Fruit fly (Drosophila melanogaster) whole organism, wandering third instar larva: Measurements from ENCODE around the gene CG4586.

ENCODE experiments used
- OdsH ChIP-seq: fragments of 200-800 bp; sonication (Bioruptor generic); optimal IDR thresholded peaks from 2 replicates; lab custom pipeline; 2016; ENCODE audit warnings: missing biosample characterization, mild to moderate bottlenecking, missing genetic modification characterization
- Rel ChIP-seq, 2 experiments: fragments of 200-800 bp; sonication (Bioruptor generic) in 1 of 2; optimal IDR thresholded peaks; 2 replicates in 1 of 2; 3 replicates in 1 of 2; lab custom pipeline; 2016 to 2019; ENCODE audit warnings: mild to moderate bottlenecking in 2 of 2, missing biosample characterization in 2 of 2, missing genetic modification characterization in 2 of 2, moderate library complexity in 1 of 2
- Vsx2 ChIP-seq: fragments of 200-300, 225-300 bp; sonication (Bioruptor generic); optimal IDR thresholded peaks from 2 replicates; lab custom pipeline; 2018; ENCODE audit warnings: missing biosample characterization, missing genetic modification characterization; ENCODE audit not compliant: partially characterized antibody
- dl ChIP-seq, 2 experiments: fragments of 175-275, 200-275 bp in 1 of 2; fragments of 200-275 bp in 1 of 2; sonication (Bioruptor generic); optimal IDR thresholded peaks; lab custom pipeline; 2018; ENCODE audit warnings: mild to moderate bottlenecking in 2 of 2, missing biosample characterization in 2 of 2, missing genetic modification characterization in 2 of 2, moderate library complexity in 2 of 2; ENCODE audit not compliant: partially characterized antibody in 2 of 2, insufficient read depth in 1 of 2
- h ChIP-seq: fragments of 200-800 bp; sonication (Bioruptor generic); optimal IDR thresholded peaks from 3 replicates; lab custom pipeline; 2016; ENCODE audit warnings: missing biosample characterization, mild to moderate bottlenecking, missing genetic modification characterization
- lola ChIP-seq: fragments of >200 bp; optimal IDR thresholded peaks from 2 replicates; lab custom pipeline; 2017; ENCODE audit warnings: missing biosample characterization, missing genetic modification characterization
- pan ChIP-seq: fragments of >200 bp; optimal IDR thresholded peaks from 2 replicates; lab custom pipeline; 2017
- psq ChIP-seq: fragments of 200-800 bp; sonication (Bioruptor generic); optimal IDR thresholded peaks from 3 replicates; lab custom pipeline; 2017; ENCODE audit warnings: missing biosample characterization, mild to moderate bottlenecking, missing genetic modification characterization, moderate library complexity
- sage ChIP-seq: fragments of 200-800 bp; sonication (Bioruptor generic); optimal IDR thresholded peaks from 2 replicates; lab custom pipeline; 2016; ENCODE audit warnings: missing biosample characterization, mild to moderate bottlenecking, missing genetic modification characterization
- woc ChIP-seq: sonication (Bioruptor generic); optimal IDR thresholded peaks from 2 replicates; lab custom pipeline; 2016; ENCODE audit warnings: missing biosample characterization, mild to moderate bottlenecking, missing genetic modification characterization

DNA sequence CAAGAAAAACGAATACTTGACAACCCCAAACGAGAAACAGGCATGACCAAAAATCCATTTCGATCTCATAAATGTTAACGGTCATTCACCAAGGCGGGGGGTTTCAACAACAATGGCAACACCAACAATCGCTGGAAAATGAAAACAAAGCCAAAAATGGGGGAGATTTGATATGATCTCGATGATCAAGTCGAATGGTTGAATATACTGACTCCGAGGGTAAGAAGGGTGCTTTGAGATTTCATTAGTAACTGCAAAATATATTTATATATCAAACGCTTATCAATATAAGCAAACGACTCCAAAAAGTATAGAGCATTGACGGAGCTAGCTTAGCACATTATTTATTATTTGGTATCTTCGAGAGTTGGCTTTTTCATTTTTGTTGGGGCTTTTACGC lies 20.4 kb downstream of the CG4586 start:
- TF ChIP-seq woc (GFP tag; lab: Kevin White, UChicago) (peak; percentile 51), lola (GFP tag; lab: Kevin White, UChicago) (no peak), OdsH (GFP tag; lab: Kevin White, UChicago) (no peak), Vsx2 (GFP tag; lab: Kevin White, UChicago) (no peak), h (GFP tag; lab: Kevin White, UChicago) (peak; percentile 57), pan (lab: Kevin White, UChicago) (no peak), Rel (GFP tag; optimal IDR thresholded peaks at IDR 0.05; lab: Kevin White, UChicago) (no peak), Rel (tag; optimal IDR thresholded peaks at IDR 0.05; lab: Kevin White, UChicago) (peak; percentile 1), dl (GFP tag; optimal IDR thresholded peaks at IDR 0.05; lab: Kevin White, UChicago; ENCODE audit: insufficient read depth in 1 of 2, partially characterized antibody in 2 of 2) (no peak), psq (no peak), sage (GFP tag; lab: Kevin White, UChicago) (no peak)
